Worm (Caenorhabditis elegans) whole organism, L4 larva: ENCODE measurements around the gene C34D4.3.

Source experiments
- ZK337.2 ChIP-seq: fragments of 200-800 bp; sonication (Bioruptor generic); IDR thresholded peaks from 2 replicates; pipeline ENCODE4 v1.3.6; 2022; ENCODE audit warnings: missing genetic modification reagents, missing genetic modification characterization, missing compliant biosample characterization
- ZK546.5 ChIP-seq, 2 experiments: sonication (generic microtip); optimal IDR thresholded peaks; 2 replicates each; lab custom pipeline; 2017; ENCODE audit warnings: missing biosample characterization in 2 of 2, missing genetic modification characterization in 2 of 2
- aha-1 ChIP-seq: fragments of 150-350 bp; peaks from one replicate; lab custom pipeline; 2014; ENCODE audit warnings: missing biosample characterization, missing genetic modification characterization
- ceh-28 ChIP-seq: fragments of 150-350 bp; optimal IDR thresholded peaks from 2 replicates; lab custom pipeline; 2014; ENCODE audit warnings: missing biosample characterization, missing genetic modification reagents, missing genetic modification characterization
- ceh-32 ChIP-seq: sonication (generic microtip); optimal IDR thresholded peaks from 2 replicates; lab custom pipeline; 2016; ENCODE audit warnings: mild to moderate bottlenecking, missing genetic modification characterization, missing compliant biosample characterization; ENCODE audit not compliant: poor library complexity
- ces-1 ChIP-seq: fragments of 150-350 bp; sonication (generic microtip); optimal IDR thresholded peaks from 4 replicates; lab custom pipeline; 2014; ENCODE audit warnings: missing biosample characterization, missing genetic modification reagents, missing genetic modification characterization
- daf-16 ChIP-seq, 3 experiments: sonication (generic microtip); optimal IDR thresholded peaks; 2 replicates each; lab custom pipeline; 2016 to 2017; ENCODE audit warnings: missing genetic modification characterization in 3 of 3, missing genetic modification reagents in 3 of 3, mild to moderate bottlenecking in 2 of 3, missing compliant biosample characterization in 2 of 3, missing biosample characterization in 1 of 3, moderate library complexity in 1 of 3
- dmd-8 ChIP-seq: fragments of 200-800 bp; sonication (Bioruptor generic); IDR thresholded peaks from 2 replicates; pipeline ENCODE4 v1.3.6; 2022; ENCODE audit warnings: missing genetic modification characterization, missing compliant biosample characterization
- dpl-1 ChIP-seq: fragments of 150-350 bp; optimal IDR thresholded peaks from 2 replicates; lab custom pipeline; 2014; ENCODE audit warnings: missing biosample characterization, missing genetic modification reagents, missing genetic modification characterization
- duxl-1 ChIP-seq: sonication (generic microtip); optimal IDR thresholded peaks from 2 replicates; lab custom pipeline; 2016; ENCODE audit warnings: mild to moderate bottlenecking, missing genetic modification characterization, moderate library complexity, missing compliant biosample characterization; ENCODE audit not compliant: poor library complexity
- dve-1 ChIP-seq: sonication (generic microtip); optimal IDR thresholded peaks from 2 replicates; lab custom pipeline; 2017; ENCODE audit warnings: antibody characterized with exemption, mild to moderate bottlenecking, missing genetic modification characterization, missing compliant biosample characterization; ENCODE audit not compliant: insufficient read depth
- fkh-10 ChIP-seq: fragments of 150-350 bp; optimal IDR thresholded peaks from 2 replicates; lab custom pipeline; 2014; ENCODE audit warnings: missing biosample characterization, missing genetic modification reagents, missing genetic modification characterization
- hlh-11 ChIP-seq: fragments of 200-800 bp; sonication (Bioruptor generic); optimal IDR thresholded peaks from 2 replicates; lab custom pipeline; 2018; ENCODE audit warnings: mild to moderate bottlenecking, missing genetic modification characterization, missing compliant biosample characterization
- hlh-30 ChIP-seq: sonication (generic microtip); optimal IDR thresholded peaks from 2 replicates; lab custom pipeline; 2017; ENCODE audit warnings: antibody characterized with exemption, mild to moderate bottlenecking, missing genetic modification characterization, missing compliant biosample characterization; ENCODE audit not compliant: insufficient read depth
- lin-1 ChIP-seq: fragments of 200-800 bp; sonication (Bioruptor generic); IDR thresholded peaks from 2 replicates; pipeline ENCODE4 v1.3.6; 2022; ENCODE audit warnings: missing genetic modification reagents, missing genetic modification characterization, missing compliant biosample characterization
- lin-38 ChIP-seq: fragments of 200-800 bp; sonication (Bioruptor generic); IDR thresholded peaks from 2 replicates; pipeline ENCODE4 v1.3.6; 2022; ENCODE audit warnings: missing genetic modification reagents, missing genetic modification characterization, missing compliant biosample characterization
- lsy-2 ChIP-seq, 2 experiments: fragments of 150-350 bp in 1 of 2; sonication (generic microtip) in 1 of 2; optimal IDR thresholded peaks; 2 replicates each; lab custom pipeline; 2014 to 2017; ENCODE audit warnings: missing biosample characterization in 2 of 2, missing genetic modification characterization in 2 of 2
- madf-9 ChIP-seq: fragments of 200-800 bp; sonication (Bioruptor generic); conservative IDR thresholded peaks from 2 replicates; pipeline ENCODE4 v1.3.6; 2022; ENCODE audit warnings: missing genetic modification reagents, missing genetic modification characterization, missing compliant biosample characterization
- mdl-1 ChIP-seq, 2 experiments: fragments of 150-350 bp in 1 of 2; sonication (generic microtip) in 1 of 2; optimal IDR thresholded peaks; 2 replicates each; lab custom pipeline; 2014 to 2017; ENCODE audit warnings: missing biosample characterization in 2 of 2, missing genetic modification characterization in 2 of 2
- mep-1 ChIP-seq: fragments of 150-350 bp; sonication (generic microtip); optimal IDR thresholded peaks from 3 replicates; lab custom pipeline; 2014; ENCODE audit warnings: missing biosample characterization, missing genetic modification characterization
- mes-2 ChIP-seq: sonication (generic microtip); optimal IDR thresholded peaks from 2 replicates; lab custom pipeline; 2016; ENCODE audit warnings: missing genotype, mild to moderate bottlenecking, missing genetic modification characterization, missing compliant biosample characterization; ENCODE audit not compliant: poor library complexity, severe bottlenecking
- mxl-3 ChIP-seq: fragments of 200-800 bp; sonication (Bioruptor generic); optimal IDR thresholded peaks from 2 replicates; lab custom pipeline; 2018; ENCODE audit warnings: mild to moderate bottlenecking, missing genetic modification characterization, missing compliant biosample characterization
- nhr-111 ChIP-seq: fragments of 200-800 bp; sonication (Bioruptor generic); optimal IDR thresholded peaks from 2 replicates; lab custom pipeline; 2018; ENCODE audit warnings: mild to moderate bottlenecking, missing genetic modification characterization, missing compliant biosample characterization
- nhr-28 ChIP-seq: fragments of 150-350 bp; optimal IDR thresholded peaks from 2 replicates; lab custom pipeline; 2014; ENCODE audit warnings: missing biosample characterization, missing genetic modification characterization
- nhr-77 ChIP-seq: fragments of 150-350 bp; optimal IDR thresholded peaks from 2 replicates; lab custom pipeline; 2014; ENCODE audit warnings: missing biosample characterization, missing genetic modification characterization
- pqm-1 ChIP-seq: sonication (generic microtip); optimal IDR thresholded peaks from 2 replicates; lab custom pipeline; 2017; ENCODE audit warnings: missing biosample characterization, missing genetic modification characterization
- rbr-2 ChIP-seq: sonication (generic microtip); optimal IDR thresholded peaks from 2 replicates; lab custom pipeline; 2016; ENCODE audit warnings: missing genotype, missing genetic modification characterization, missing compliant biosample characterization
- sdz-12 ChIP-seq: fragments of 200-800 bp; sonication (Bioruptor generic); optimal IDR thresholded peaks from 2 replicates; lab custom pipeline; 2018; ENCODE audit warnings: mild to moderate bottlenecking, missing genetic modification characterization, missing compliant biosample characterization
- snpc-4 ChIP-seq: fragments of 150-350 bp; optimal IDR thresholded peaks from 2 replicates; lab custom pipeline; 2014; ENCODE audit warnings: missing biosample characterization, missing genetic modification characterization
- spr-3 ChIP-seq: fragments of 200-800 bp; sonication (Bioruptor generic); optimal IDR thresholded peaks from 2 replicates; lab custom pipeline; 2018; ENCODE audit warnings: mild to moderate bottlenecking, missing genetic modification characterization, missing compliant biosample characterization
- unc-62 ChIP-seq, 3 experiments: fragments of 150-350 bp in 1 of 3; sonication (generic microtip); optimal IDR thresholded peaks in 2 of 3; peaks in 1 of 3; 1 replicate in 1 of 3; 2 replicates in 2 of 3; lab custom pipeline; 2014 to 2017; ENCODE audit warnings: missing biosample characterization in 3 of 3, missing genetic modification characterization in 3 of 3, missing genetic modification reagents in 3 of 3, missing genotype in 1 of 3
- zip-2 ChIP-seq: fragments of 150-350 bp; optimal IDR thresholded peaks from 2 replicates; lab custom pipeline; 2014; ENCODE audit warnings: missing biosample characterization, missing genetic modification characterization
- ztf-11 ChIP-seq: fragments of 150-350 bp; optimal IDR thresholded peaks from 2 replicates; lab custom pipeline; 2014; ENCODE audit warnings: missing biosample characterization, missing genetic modification characterization

Gene C34D4.3

DNA sequence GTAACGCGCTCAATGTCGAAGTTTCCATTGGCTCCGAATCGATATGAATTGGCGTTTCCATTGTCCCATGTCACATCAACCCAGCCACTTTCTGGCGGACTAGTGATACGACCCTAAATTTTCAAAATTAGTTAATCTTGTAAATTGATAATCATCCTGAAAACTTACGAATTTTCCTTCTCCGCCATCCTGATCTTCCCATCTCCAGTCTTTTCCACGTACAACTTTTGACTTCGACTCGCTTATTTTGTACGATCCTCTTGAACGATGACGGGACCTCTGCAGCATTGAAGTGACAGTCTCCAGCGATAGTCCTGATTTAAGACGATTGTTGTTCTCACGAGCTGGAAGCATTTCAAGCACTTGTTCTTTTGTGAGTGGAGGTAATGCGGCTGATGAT is 14.3 kb upstream of the C34D4.3 start:
- TF ChIP-seq unc-62 (GFP tag; optimal IDR thresholded peaks at IDR 0.05 in 1 of 2; lab: Kevin White, UChicago) (peak in 1 of 2 experiments; percentile 97), unc-62 (tag; optimal IDR thresholded peaks at IDR 0.05; lab: Kevin White, UChicago) (no peak), mes-2 (tag; lab: Kevin White, UChicago) (no peak)

DNA sequence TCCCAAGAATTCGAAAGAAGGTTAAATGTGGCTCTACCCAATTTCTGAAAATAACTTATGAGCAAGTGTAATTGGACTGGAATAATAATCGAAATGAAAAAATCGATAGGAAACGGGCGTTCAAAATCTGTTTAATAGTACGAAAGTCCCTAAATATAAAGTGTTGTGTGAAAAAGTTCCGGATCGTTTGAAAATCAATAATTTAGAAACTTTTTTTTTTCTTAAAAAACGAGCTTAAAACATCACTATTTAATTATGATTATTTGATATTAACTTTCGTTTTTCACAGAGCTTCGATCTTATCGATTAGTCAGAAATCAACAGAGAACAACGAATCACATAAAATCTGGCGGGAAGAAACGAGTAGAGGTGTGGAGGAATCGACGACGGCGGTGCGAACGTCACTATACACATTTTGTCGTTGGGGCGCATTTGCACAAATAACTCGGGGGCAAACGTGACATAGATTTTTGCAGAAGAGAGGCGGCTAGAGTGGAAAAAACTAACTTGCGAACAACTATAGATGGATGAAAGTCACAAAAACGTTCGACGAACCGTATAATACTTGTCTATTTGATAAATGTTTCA is 8.7 kb upstream of the C34D4.3 start, which contains the start of gene hecd-1:
Gene hecd-1, minus strand, starts transcription at position 51 of the 588 bp plus-strand sequence.
- TF ChIP-seq mdl-1 (tag; optimal IDR thresholded peaks at IDR 0.05; lab: Kevin White, UChicago) (peak in 1 of 2 experiments; percentile 25), ceh-32 (no peak), duxl-1 (tag; lab: Kevin White, UChicago) (no peak), lin-38 (GFP tag; lab: Robert Waterston, UW) (peak; percentile 68), nhr-28 (tag; lab: Kevin White, UChicago) (peak; percentile 40), dve-1 (peak; percentile 16), hlh-30 (tag; lab: Kevin White, UChicago) (peak; percentile 79), dpl-1 (peak; percentile 20), ceh-28 (tag; lab: Kevin White, UChicago) (no peak), lin-1 (GFP tag; lab: Robert Waterston, UW) (no peak), lsy-2 (tag; optimal IDR thresholded peaks at IDR 0.05; lab: Kevin White, UChicago) (peak in 1 of 2 experiments; percentile 56), mes-2 (tag; lab: Kevin White, UChicago) (peak; percentile 13), mxl-3 (peak; percentile 37), spr-3 (GFP tag; lab: Kevin White, UChicago) (no peak), madf-9 (GFP tag; lab: Robert Waterston, UW) (no peak), dmd-8 (GFP tag; lab: Robert Waterston, UW) (no peak), mep-1 (tag; lab: Kevin White, UChicago) (peak; percentile 23), ZK546.5 (tag; optimal IDR thresholded peaks at IDR 0.05; lab: Kevin White, UChicago) (no peak), aha-1 (tag; lab: Kevin White, UChicago) (peak; percentile 79), hlh-11 (peak; percentile 14), ztf-11 (tag; lab: Kevin White, UChicago) (no peak), nhr-111 (GFP tag; lab: Kevin White, UChicago) (no peak)
- TF ChIP-seq, all 104 proteins: peak for 12

- TF ChIP-seq lin-38 (GFP tag; lab: Robert Waterston, UW) (peak; percentile 29; the same call in 1 of the 2 replicates), rbr-2 (tag; lab: Kevin White, UChicago) (peak; percentile 13), pqm-1 (tag; lab: Kevin White, UChicago) (no peak), nhr-77 (peak; percentile 6), ces-1 (GFP tag; lab: Kevin White, UChicago) (no peak), hlh-30 (tag; lab: Kevin White, UChicago) (peak; percentile 73), ZK337.2 (GFP tag; lab: Robert Waterston, UW) (no peak), mes-2 (tag; lab: Kevin White, UChicago) (peak; percentile 6), lsy-2 (tag; optimal IDR thresholded peaks at IDR 0.05; lab: Kevin White, UChicago) (peak in 1 of 2 experiments; percentile 64), hlh-11 (peak; percentile 69), zip-2 (tag; lab: Kevin White, UChicago) (no peak), fkh-10 (GFP tag; lab: Kevin White, UChicago) (peak; percentile 15), daf-16 (GFP tag; optimal IDR thresholded peaks at IDR 0.05; lab: Kevin White, UChicago) (no peak), daf-16 (tag; optimal IDR thresholded peaks at IDR 0.05; lab: Kevin White, UChicago) (peak; percentile 75), sdz-12 (GFP tag; lab: Kevin White, UChicago) (no peak), dve-1 (peak; percentile 25), mep-1 (tag; lab: Kevin White, UChicago) (peak; percentile 38), nhr-28 (tag; lab: Kevin White, UChicago) (peak; percentile 57), snpc-4 (tag; lab: Kevin White, UChicago) (no peak)
Measured at ce11 chrIV:7147722-7148121, 5.7 kb upstream of the C34D4.3 start.
